Worm (Caenorhabditis elegans) whole organism, L3 larva: ENCODE data around the gene fbxa-43.

Experiments used
- ceh-28 ChIP-seq: fragments of 150-350 bp; optimal IDR thresholded peaks from 2 replicates; lab custom pipeline; 2014; ENCODE audit warnings: missing biosample characterization, missing genetic modification reagents, missing genetic modification characterization
- elt-1 ChIP-seq: fragments of 150-350 bp; optimal IDR thresholded peaks from 2 replicates; lab custom pipeline; 2014; ENCODE audit warnings: missing biosample characterization, missing genetic modification characterization
- pha-4 ChIP-seq: fragments of 150-350 bp; optimal IDR thresholded peaks from 2 replicates; lab custom pipeline; 2014; ENCODE audit warnings: missing biosample characterization, missing genetic modification reagents, missing genetic modification characterization

DNA sequence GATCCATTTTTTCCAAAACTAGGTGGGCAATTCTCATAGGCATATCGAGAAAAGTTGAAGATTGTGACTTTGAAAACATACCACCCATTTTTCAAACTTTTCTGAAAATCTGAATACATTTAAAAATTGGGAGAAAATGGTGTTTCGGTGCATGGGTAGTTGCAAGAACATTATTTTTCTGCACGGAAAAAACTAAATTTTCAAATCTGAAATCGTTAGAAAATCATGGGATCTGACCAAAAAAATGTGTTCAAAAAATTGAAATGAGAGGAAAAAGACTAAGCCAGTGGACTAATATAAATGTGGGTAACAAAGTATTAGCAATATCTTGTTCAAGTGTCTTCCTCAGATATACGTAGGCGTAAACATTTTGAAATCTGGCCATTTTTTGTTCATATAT, at the start of gene fbxa-43:
- no peak for TF ChIP-seq pha-4 (tag; lab: Kevin White, UChicago)
- no peak for TF ChIP-seq ceh-28 (tag; lab: Kevin White, UChicago)
- no peak for TF ChIP-seq elt-1 (tag; lab: Kevin White, UChicago)
